Worm (Caenorhabditis elegans) whole organism, L1 larva: ENCODE measurements around the gene K03B4.6.

Source experiments
- Y116A8C.19 ChIP-seq: sonication (generic microtip); optimal IDR thresholded peaks from 2 replicates; lab custom pipeline; 2016; ENCODE audit warnings: missing compliant biosample characterization, missing genetic modification characterization, borderline replicate concordance
- alr-1 ChIP-seq: fragments of 200-800 bp; sonication (Bioruptor generic); optimal IDR thresholded peaks from 2 replicates; lab custom pipeline; 2018; ENCODE audit warnings: borderline replicate concordance, mild to moderate bottlenecking, missing genetic modification characterization, missing compliant biosample characterization
- aly-2 ChIP-seq: fragments of 150-350 bp; optimal IDR thresholded peaks from 2 replicates; lab custom pipeline; 2014; ENCODE audit warnings: missing biosample characterization, missing genetic modification characterization
- ama-1 ChIP-seq: fragments of 150-350 bp; optimal IDR thresholded peaks from 2 replicates; lab custom pipeline; 2014
- blmp-1 ChIP-seq: fragments of 150-350 bp; optimal IDR thresholded peaks from 2 replicates; lab custom pipeline; 2014; ENCODE audit warnings: missing biosample characterization, missing genetic modification characterization
- ceh-63 ChIP-seq: fragments of 200-800 bp; sonication (Bioruptor generic); optimal IDR thresholded peaks from 2 replicates; lab custom pipeline; 2018; ENCODE audit warnings: mild to moderate bottlenecking, missing genetic modification characterization, missing compliant biosample characterization
- ceh-88 ChIP-seq: fragments of 200-800 bp; sonication (Bioruptor generic); IDR thresholded peaks from 2 replicates; pipeline ENCODE4 v1.3.6; 2022; ENCODE audit warnings: missing genetic modification characterization, missing compliant biosample characterization
- dpl-1 ChIP-seq, 3 experiments: fragments of 150-350 bp in 2 of 3; sonication (generic microtip) in 1 of 3; optimal IDR thresholded peaks; 2 replicates each; lab custom pipeline; 2014 to 2017; ENCODE audit warnings: missing biosample characterization in 3 of 3, missing genetic modification characterization in 3 of 3, missing genetic modification reagents in 3 of 3
- efl-1 ChIP-seq, 4 experiments: fragments of 150-350 bp; optimal IDR thresholded peaks in 3 of 4; peaks in 1 of 4; 1 replicate in 1 of 4; 2 replicates in 3 of 4; lab custom pipeline; 2014; ENCODE audit warnings: missing biosample characterization in 2 of 4, missing genetic modification characterization in 2 of 4, missing genetic modification reagents in 2 of 4
- elt-3 ChIP-seq, 6 experiments: fragments of 150-350 bp in 1 of 6; sonication (generic microtip); optimal IDR thresholded peaks; 2 replicates each; lab custom pipeline; 2017 to 2018; ENCODE audit warnings: missing biosample characterization in 6 of 6, missing genetic modification characterization in 6 of 6, inconsistent platforms in 1 of 6
- fkh-10 ChIP-seq: sonication (generic microtip); optimal IDR thresholded peaks from 2 replicates; lab custom pipeline; 2017; ENCODE audit warnings: missing biosample characterization, missing genetic modification reagents, missing genetic modification characterization
- fkh-4 ChIP-seq: sonication (generic microtip); optimal IDR thresholded peaks from 2 replicates; lab custom pipeline; 2016; ENCODE audit warnings: missing compliant biosample characterization, missing genetic modification characterization, borderline replicate concordance
- fos-1 ChIP-seq: fragments of 150-350 bp; optimal IDR thresholded peaks from 2 replicates; lab custom pipeline; 2014; ENCODE audit warnings: missing biosample characterization, missing genetic modification characterization
- hlh-17 ChIP-seq: fragments of 200-800 bp; sonication (Bioruptor generic); optimal IDR thresholded peaks from 2 replicates; lab custom pipeline; 2018; ENCODE audit warnings: missing genetic modification characterization, mild to moderate bottlenecking, missing compliant biosample characterization, moderate library complexity, borderline replicate concordance
- hlh-4 ChIP-seq: sonication (generic microtip); optimal IDR thresholded peaks from 2 replicates; lab custom pipeline; 2016; ENCODE audit warnings: mild to moderate bottlenecking, missing genetic modification characterization, missing compliant biosample characterization
- jun-1 ChIP-seq: fragments of 150-350 bp; optimal IDR thresholded peaks from 2 replicates; lab custom pipeline; 2014; ENCODE audit warnings: missing biosample characterization, missing genetic modification reagents, missing genetic modification characterization
- lin-14 ChIP-seq: fragments of 200-800 bp; sonication (Bioruptor generic); optimal IDR thresholded peaks from 2 replicates; lab custom pipeline; 2018; ENCODE audit warnings: mild to moderate bottlenecking, missing genetic modification characterization, moderate library complexity, missing compliant biosample characterization
- lin-15B ChIP-seq: fragments of 150-350 bp; sonication (generic microtip); optimal IDR thresholded peaks from 3 replicates; lab custom pipeline; 2014; ENCODE audit warnings: missing biosample characterization, missing genetic modification characterization
- lin-39 ChIP-seq: fragments of 150-350 bp; optimal IDR thresholded peaks from 2 replicates; lab custom pipeline; 2014; ENCODE audit warnings: missing biosample characterization, missing genetic modification reagents, missing genetic modification characterization
- mdl-1 ChIP-seq, 2 experiments: fragments of 150-350 bp; optimal IDR thresholded peaks; 2 replicates each; lab custom pipeline; 2014 to 2017; ENCODE audit warnings: missing biosample characterization in 2 of 2, missing genetic modification characterization in 2 of 2, inconsistent platforms in 1 of 2
- mef-2 ChIP-seq: fragments of 150-350 bp; optimal IDR thresholded peaks from 2 replicates; lab custom pipeline; 2014; ENCODE audit warnings: missing biosample characterization, missing genetic modification characterization
- mep-1 ChIP-seq: fragments of 150-350 bp; optimal IDR thresholded peaks from 2 replicates; lab custom pipeline; 2014; ENCODE audit warnings: missing biosample characterization, missing genetic modification characterization
- nhr-28 ChIP-seq: fragments of 150-350 bp; optimal IDR thresholded peaks from 2 replicates; lab custom pipeline; 2014; ENCODE audit warnings: missing biosample characterization, missing genetic modification characterization
- nhr-47 ChIP-seq: sonication (generic microtip); optimal IDR thresholded peaks from 2 replicates; lab custom pipeline; 2016; ENCODE audit warnings: mild to moderate bottlenecking, missing genetic modification characterization, moderate library complexity, missing compliant biosample characterization
- nhr-84 ChIP-seq: sonication (generic microtip); optimal IDR thresholded peaks from 2 replicates; lab custom pipeline; 2017; ENCODE audit warnings: missing biosample characterization, missing genetic modification characterization
- nhr-90 ChIP-seq: sonication (generic microtip); optimal IDR thresholded peaks from 2 replicates; lab custom pipeline; 2016; ENCODE audit warnings: mild to moderate bottlenecking, missing genetic modification characterization, missing compliant biosample characterization; ENCODE audit not compliant: poor library complexity
- snu-23 ChIP-seq: sonication (generic microtip); optimal IDR thresholded peaks from 2 replicates; lab custom pipeline; 2016; ENCODE audit warnings: missing genetic modification characterization, missing compliant biosample characterization
- sox-4 ChIP-seq: sonication (generic microtip); optimal IDR thresholded peaks from 2 replicates; lab custom pipeline; 2016; ENCODE audit warnings: missing genetic modification characterization, missing compliant biosample characterization
- sptf-1 ChIP-seq: fragments of 150-350 bp; optimal IDR thresholded peaks from 2 replicates; lab custom pipeline; 2014; ENCODE audit warnings: missing biosample characterization, missing genetic modification characterization
- tbx-2 ChIP-seq: sonication (generic microtip); optimal IDR thresholded peaks from 2 replicates; lab custom pipeline; 2016; ENCODE audit warnings: missing genetic modification characterization, missing compliant biosample characterization
- unc-62 ChIP-seq: fragments of 150-350 bp; optimal IDR thresholded peaks from 2 replicates; lab custom pipeline; 2014; ENCODE audit warnings: missing biosample characterization, missing genetic modification reagents, missing genetic modification characterization
- unc-86 ChIP-seq: sonication (generic microtip); optimal IDR thresholded peaks from 2 replicates; lab custom pipeline; 2016; ENCODE audit warnings: missing genetic modification characterization, missing compliant biosample characterization

K03B4.6 gene

ce11 chrV:4719965-4720364, 44.0 kb upstream of the K03B4.6 start, which contains the start of gene prx-6 (continued):
- TF ChIP-seq mdl-1 (tag; optimal IDR thresholded peaks at IDR 0.05; lab: Kevin White, UChicago) (no peak), sox-4 (tag; lab: Kevin White, UChicago) (no peak), efl-1 (optimal IDR thresholded peaks at IDR 0.05; lab: Kevin White, UChicago) (no peak), efl-1 (GFP tag; optimal IDR thresholded peaks at IDR 0.05 in 1 of 2; lab: Kevin White, UChicago) (peak in 1 of 2 experiments; percentile 66), unc-62 (GFP tag; lab: Kevin White, UChicago) (no peak), nhr-90 (tag; lab: Kevin White, UChicago) (peak; percentile 8)
- TF ChIP-seq, all 84 proteins: peak for 6

- TF ChIP-seq mef-2 (tag; lab: Kevin White, UChicago) (no peak), nhr-84 (tag; lab: Kevin White, UChicago) (no peak), lin-39 (tag; lab: Kevin White, UChicago) (no peak), fos-1 (tag; lab: Kevin White, UChicago) (no peak), unc-62 (GFP tag; lab: Kevin White, UChicago) (no peak), efl-1 (optimal IDR thresholded peaks at IDR 0.05; lab: Kevin White, UChicago) (no peak), efl-1 (GFP tag; optimal IDR thresholded peaks at IDR 0.05 in 1 of 2; lab: Kevin White, UChicago) (peak in 1 of 2 experiments; percentile 62)
- TF ChIP-seq, all 84 proteins: peak for 1
Observed at ce11 chrV:4710464-4710863, 34.5 kb upstream of the K03B4.6 start, which contains the start of gene oac-24. Gene oac-24 (plus strand): TSS chrV:4710764.

ce11 chrV:4707646-4708045, 31.7 kb upstream of the K03B4.6 start:
- TF ChIP-seq nhr-47 (tag; lab: Kevin White, UChicago) (peak; percentile 2), lin-15B (tag; lab: Kevin White, UChicago) (no peak), tbx-2 (tag; lab: Kevin White, UChicago) (no peak), hlh-4 (peak; percentile 96), aly-2 (no peak), snu-23 (GFP tag; lab: Kevin White, UChicago) (no peak), sptf-1 (no peak), fkh-10 (no peak), mdl-1 (tag; optimal IDR thresholded peaks at IDR 0.05; lab: Kevin White, UChicago) (no peak)

- TF ChIP-seq dpl-1 (GFP tag; optimal IDR thresholded peaks at IDR 0.05; lab: Kevin White, UChicago), result no peak
- TF ChIP-seq alr-1, result no peak
- no peak for TF ChIP-seq ceh-63
- no peak for TF ChIP-seq nhr-28 (tag; lab: Kevin White, UChicago)
- no peak for TF ChIP-seq lin-14
- no peak for TF ChIP-seq nhr-47 (tag; lab: Kevin White, UChicago)
- no peak for TF ChIP-seq efl-1 (optimal IDR thresholded peaks at IDR 0.05; lab: Kevin White, UChicago)
- peak in 1 of 2 experiments; percentile 11 for TF ChIP-seq efl-1 (GFP tag; optimal IDR thresholded peaks at IDR 0.05 in 1 of 2; lab: Kevin White, UChicago)
Observed at ce11 chrV:4700189-4700588, 24.2 kb upstream of the K03B4.6 start, which contains the start of gene ZC266.1. Gene ZC266.1 (minus strand): TSS chrV:4700289.

ce11 chrV:4698675-4699074, 22.7 kb upstream of the K03B4.6 start:
- no peak for TF ChIP-seq unc-86 (tag; lab: Kevin White, UChicago)
- peak; percentile 36 for TF ChIP-seq blmp-1 (tag; lab: Kevin White, UChicago)
- TF ChIP-seq fkh-4 (tag; lab: Kevin White, UChicago), result no peak
- TF ChIP-seq mep-1 (tag; lab: Kevin White, UChicago), result no peak
- TF ChIP-seq elt-3 (tag; optimal IDR thresholded peaks at IDR 0.05; lab: Kevin White, UChicago), result peak in 1 of 6 experiments; percentile 27
- no peak for TF ChIP-seq ama-1 (lab: Kevin White, UChicago)
- no peak for TF ChIP-seq ceh-88
- TF ChIP-seq nhr-47 (tag; lab: Kevin White, UChicago), result no peak
- no peak for TF ChIP-seq Y116A8C.19 (tag; lab: Kevin White, UChicago)
- TF ChIP-seq hlh-17 (GFP tag; lab: Kevin White, UChicago), result no peak
- TF ChIP-seq jun-1, result no peak
- no peak for TF ChIP-seq alr-1
